Fruit fly (Drosophila melanogaster) Kc167 (cell line): ENCODE measurements around the gene CG3081.

Experiments used
- insv ChIP-seq: fragments of >200 bp; optimal IDR thresholded peaks from 3 replicates; lab custom pipeline; 2018; ENCODE audit warnings: missing external identifiers
- psq ChIP-seq: fragments of >200 bp; optimal IDR thresholded peaks from 2 replicates; lab custom pipeline; 2017; ENCODE audit warnings: missing external identifiers

dm6 chrX:4630836-4631235 lies 13.0 kb downstream of the CG3081 start, which contains the start of gene Alms1b:
- TF ChIP-seq insv (lab: Kevin White, UChicago) (no peak), psq (lab: Kevin White, UChicago) (no peak)
